Fruit fly (Drosophila melanogaster) Kc167 (cell line): ENCODE results near the gene CG4502.

Source experiments
- Myc ChIP-seq: fragments of >200 bp; optimal IDR thresholded peaks from 2 replicates; lab custom pipeline; 2017; ENCODE audit warnings: missing external identifiers
- ttk ChIP-seq: sonication (Bioruptor generic); optimal IDR thresholded peaks from 2 replicates; lab custom pipeline; 2017; ENCODE audit warnings: missing external identifiers

DNA sequence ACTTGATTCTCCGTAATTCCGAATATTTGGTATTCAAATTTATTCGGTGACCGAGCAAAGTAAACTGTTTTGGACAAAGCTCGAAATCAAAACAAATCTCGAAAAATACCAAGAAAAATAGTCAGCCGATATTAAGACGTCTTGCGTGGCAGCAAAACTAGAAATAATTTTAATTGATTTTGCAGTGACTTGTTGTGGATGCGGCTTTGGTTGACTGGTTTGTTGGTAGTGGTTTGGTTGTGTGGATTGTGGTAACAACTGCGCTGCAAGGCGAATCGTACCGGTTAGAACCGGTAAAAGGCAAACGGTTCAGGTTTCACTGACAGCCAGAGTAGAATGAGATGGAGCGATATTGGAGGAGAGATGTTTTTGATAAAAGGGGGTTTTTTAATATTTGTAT lies 37.4 kb upstream of the CG4502 start:
- TF ChIP-seq Myc (lab: Kevin White, UChicago) = no peak
- no peak for TF ChIP-seq ttk (lab: Kevin White, UChicago)
